Fruit fly (Drosophila melanogaster): ENCODE data around the gene CG17260.

Gene CG17260

DNA sequence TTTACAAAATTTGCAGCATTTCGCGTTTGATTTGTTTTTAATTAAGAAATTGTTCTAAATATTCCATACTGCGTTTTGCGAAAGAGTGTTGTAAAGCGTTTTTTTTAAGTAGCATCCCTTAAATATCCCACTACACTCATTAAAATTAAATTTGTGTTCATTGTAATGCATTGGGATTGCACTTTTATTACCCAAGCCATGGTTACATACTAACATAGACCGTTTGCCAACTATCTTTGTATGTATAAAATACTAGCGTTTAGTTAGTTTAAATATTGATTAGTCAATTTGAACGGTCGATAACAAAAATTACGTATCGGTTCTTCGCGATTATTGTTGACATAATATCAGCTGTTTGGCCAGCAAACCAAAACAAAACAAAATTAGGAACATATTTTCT, 2.7 kb downstream of the CG17260 start, which contains the start of the genes cnir and CG17221 (continued):
- TF ChIP-seq Nf-YC (tag; optimal IDR thresholded peaks at IDR 0.05) (peak; percentile 54), CG17186 (GFP tag; optimal IDR thresholded peaks at IDR 0.05) (peak; percentile 53), pita (GFP tag; optimal IDR thresholded peaks at IDR 0.05) (no peak), pnt (GFP tag; optimal IDR thresholded peaks at IDR 0.05) (peak; percentile 41), cwo (GFP tag; optimal IDR thresholded peaks at IDR 0.05) (peak; percentile 16), sna (GFP tag; IDR thresholded peaks at IDR 0.05; ENCODE audit: partially characterized antibody) (no peak; the same call in 1 of the 2 replicates), br (optimal IDR thresholded peaks at IDR 0.05) (no peak), CG31224 (GFP tag; IDR thresholded peaks at IDR 0.05) (no peak), exex (tag; optimal IDR thresholded peaks at IDR 0.05) (peak; percentile 74), grn (GFP tag; optimal IDR thresholded peaks at IDR 0.05) (no peak), Nf-YA (GFP tag; IDR thresholded peaks at IDR 0.05) (no peak), CG34224 (GFP tag; IDR thresholded peaks at IDR 0.05; ENCODE audit: partially characterized antibody) (peak; percentile 53), CG13624 (GFP tag; optimal IDR thresholded peaks at IDR 0.05) (peak; percentile 85), CG3407 (GFP tag; optimal IDR thresholded peaks at IDR 0.05) (no peak), CG13123 (GFP tag; optimal IDR thresholded peaks at IDR 0.05) (peak; percentile 40), mirr (GFP tag; optimal IDR thresholded peaks at IDR 0.05) (peak; percentile 56), NFAT (GFP tag; IDR thresholded peaks at IDR 0.05) (peak; percentile 47; the same call in 1 of the 2 replicates), Lim3 (GFP tag; IDR thresholded peaks at IDR 0.05) (no peak), CG42726 (GFP tag; IDR thresholded peaks at IDR 0.05; ENCODE audit: partially characterized antibody) (no peak), CG12769 (tag; optimal IDR thresholded peaks at IDR 0.05) (peak; percentile 69), CG5245 (GFP tag; optimal IDR thresholded peaks at IDR 0.05) (peak; percentile 43), Atf3 (GFP tag; optimal IDR thresholded peaks at IDR 0.05) (peak; percentile 26), fd3F (GFP tag; optimal IDR thresholded peaks at IDR 0.05) (peak; percentile 58), Antp (GFP tag; optimal IDR thresholded peaks at IDR 0.05) (peak; percentile 69), abd-A (tag; optimal IDR thresholded peaks at IDR 0.05) (no peak), CG6854 (GFP tag; optimal IDR thresholded peaks at IDR 0.05) (no peak), BtbVII (GFP tag; optimal IDR thresholded peaks at IDR 0.05) (peak; percentile 32), Scr (GFP tag; IDR thresholded peaks at IDR 0.05; ENCODE audit: partially characterized antibody) (peak; percentile 54), dysf (GFP tag; IDR thresholded peaks at IDR 0.05) (no peak), schlank (tag; optimal IDR thresholded peaks at IDR 0.05) (peak; percentile 31), bcd (GFP tag; optimal IDR thresholded peaks at IDR 0.05) (peak; percentile 51), Sox102F (GFP tag; optimal IDR thresholded peaks at IDR 0.05) (peak; percentile 60), pb (GFP tag; optimal IDR thresholded peaks at IDR 0.05) (peak; percentile 13), CG32767 (GFP tag; IDR thresholded peaks at IDR 0.05) (no peak), Blimp-1 (GFP tag; optimal IDR thresholded peaks at IDR 0.05) (peak; percentile 46), ap (GFP tag; IDR thresholded peaks at IDR 0.05) (no peak), crc (GFP tag; optimal IDR thresholded peaks at IDR 0.05) (peak; percentile 57), oc (tag; optimal IDR thresholded peaks at IDR 0.05) (no peak), unc-4 (GFP tag; IDR thresholded peaks at IDR 0.05; ENCODE audit: partially characterized antibody) (peak; percentile 67; the same call in 1 of the 2 replicates), Pdp1 (GFP tag; optimal IDR thresholded peaks at IDR 0.05) (peak; percentile 71 to 90), dpn (GFP tag; optimal IDR thresholded peaks at IDR 0.05) (peak; percentile 70 to 76), bsh (GFP tag; optimal IDR thresholded peaks at IDR 0.05) (peak in 1 of 2 experiments; percentile 59), dan (GFP tag; IDR thresholded peaks at IDR 0.05) (no peak), lilli (GFP tag; optimal IDR thresholded peaks at IDR 0.05) (peak; percentile 87), otp (GFP tag; IDR thresholded peaks at IDR 0.05) (peak; percentile 28; the same call in 1 of the 3 replicates), CG14050 (GFP tag; IDR thresholded peaks at IDR 0.05) (no peak), D19B (GFP tag; optimal IDR thresholded peaks at IDR 0.05) (no peak), CG4282 (GFP tag; optimal IDR thresholded peaks at IDR 0.05) (no peak), CG4707 (GFP tag; optimal IDR thresholded peaks at IDR 0.05) (no peak), bab2 (GFP tag; optimal IDR thresholded peaks at IDR 0.05) (peak; percentile 70), CG16815 (GFP tag; optimal IDR thresholded peaks at IDR 0.05) (peak; percentile 15)

Data from whole organism, embryonic.